Worm (Caenorhabditis elegans) whole organism, L2 larva: ENCODE results near the gene R12C12.5.

ENCODE experiments used
- lsy-2 ChIP-seq, 2 experiments: fragments of 150-350 bp in 1 of 2; sonication (generic microtip) in 1 of 2; optimal IDR thresholded peaks; 2 replicates each; lab custom pipeline; 2014 to 2017; ENCODE audit warnings: missing biosample characterization in 2 of 2, missing genetic modification characterization in 2 of 2
- mab-5 ChIP-seq: fragments of 150-350 bp; optimal IDR thresholded peaks from 2 replicates; lab custom pipeline; 2014; ENCODE audit warnings: missing biosample characterization, missing genetic modification characterization

DNA sequence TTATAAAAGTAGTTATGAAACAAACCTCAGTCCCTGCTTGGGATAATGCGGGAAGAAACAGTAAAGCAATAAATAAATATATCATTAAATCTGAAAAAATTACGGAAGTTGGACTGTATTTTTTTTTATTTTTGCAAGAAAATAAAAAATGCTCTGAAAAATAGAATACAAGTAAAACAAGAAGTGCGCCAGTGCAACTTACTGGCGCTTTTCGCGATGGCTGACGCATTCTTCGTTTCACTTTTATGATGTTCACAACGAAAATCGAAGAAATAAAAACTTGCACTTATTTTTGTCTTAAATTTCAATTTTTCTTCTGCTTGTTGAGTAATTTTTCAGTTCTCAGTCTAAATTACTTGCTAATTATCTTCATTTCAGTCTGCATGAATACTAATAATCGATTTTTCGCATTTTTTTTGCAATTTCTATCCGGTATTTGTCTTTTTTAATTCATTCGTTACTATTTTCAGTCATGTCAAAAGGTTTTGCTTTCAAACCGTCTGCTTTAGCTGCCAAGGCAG lies 2.8 kb upstream of the R12C12.5 start, which contains the start of the genes R12C12.6 and ran-5:
- TF ChIP-seq lsy-2 (tag; optimal IDR thresholded peaks at IDR 0.05; lab: Kevin White, UChicago) (peak; percentile 87 to 93), mab-5 (tag; lab: Kevin White, UChicago) (peak; percentile 83)
